Worm (Caenorhabditis elegans) whole organism, L2 larva: ENCODE results near the gene F19B10.5.

ENCODE experiments used
- C34F6.9 ChIP-seq: fragments of 150-350 bp; optimal IDR thresholded peaks from 2 replicates; lab custom pipeline; 2014; ENCODE audit warnings: missing biosample characterization, missing genetic modification characterization
- F13H6.1 ChIP-seq: sonication (generic microtip); optimal IDR thresholded peaks from 2 replicates; lab custom pipeline; 2016; ENCODE audit warnings: missing genetic modification characterization, missing compliant biosample characterization
- R02D3.7 ChIP-seq: fragments of 150-350 bp; optimal IDR thresholded peaks from 2 replicates; lab custom pipeline; 2014; ENCODE audit warnings: missing biosample characterization, missing genetic modification characterization
- Y55F3AM.14 ChIP-seq: fragments of 200-800 bp; sonication (Bioruptor generic); optimal IDR thresholded peaks from 2 replicates; lab custom pipeline; 2018; ENCODE audit warnings: mild to moderate bottlenecking, missing genetic modification characterization, missing compliant biosample characterization
- alr-1 ChIP-seq: fragments of 150-350 bp; optimal IDR thresholded peaks from 2 replicates; lab custom pipeline; 2014; ENCODE audit warnings: missing biosample characterization, missing genetic modification characterization
- blmp-1 ChIP-seq: sonication (generic microtip); optimal IDR thresholded peaks from 2 replicates; lab custom pipeline; 2017; ENCODE audit warnings: missing genetic modification characterization, mild to moderate bottlenecking, missing compliant biosample characterization, antibody characterized with exemption, moderate library complexity; ENCODE audit not compliant: insufficient read depth
- ceh-16 ChIP-seq: fragments of 150-350 bp; optimal IDR thresholded peaks from 2 replicates; lab custom pipeline; 2014; ENCODE audit warnings: missing biosample characterization, missing genetic modification characterization
- ceh-82 ChIP-seq: fragments of 150-350 bp; optimal IDR thresholded peaks from 2 replicates; lab custom pipeline; 2014; ENCODE audit warnings: missing biosample characterization, missing genetic modification characterization
- crh-2 ChIP-seq: sonication (generic microtip); optimal IDR thresholded peaks from 2 replicates; lab custom pipeline; 2017; ENCODE audit warnings: missing biosample characterization, missing genetic modification characterization
- dmd-4 ChIP-seq: sonication (generic microtip); optimal IDR thresholded peaks from 2 replicates; lab custom pipeline; 2017; ENCODE audit warnings: missing biosample characterization, missing genetic modification characterization
- egl-27 ChIP-seq: sonication (generic microtip); optimal IDR thresholded peaks from 3 replicates; lab custom pipeline; 2017; ENCODE audit warnings: missing biosample characterization, missing genetic modification reagents, missing genetic modification characterization
- elt-3 ChIP-seq: sonication (generic microtip); optimal IDR thresholded peaks from 2 replicates; lab custom pipeline; 2017; ENCODE audit warnings: missing biosample characterization, missing genetic modification characterization
- fos-1 ChIP-seq: fragments of 150-350 bp; optimal IDR thresholded peaks from 2 replicates; lab custom pipeline; 2014; ENCODE audit warnings: missing biosample characterization, missing genetic modification characterization
- gmeb-1 ChIP-seq: fragments of 150-350 bp; optimal IDR thresholded peaks from 2 replicates; lab custom pipeline; 2014; ENCODE audit warnings: missing biosample characterization, missing genetic modification characterization
- lsy-2 ChIP-seq, 2 experiments: fragments of 150-350 bp in 1 of 2; sonication (generic microtip) in 1 of 2; optimal IDR thresholded peaks; 2 replicates each; lab custom pipeline; 2014 to 2017; ENCODE audit warnings: missing biosample characterization in 2 of 2, missing genetic modification characterization in 2 of 2
- mdl-1 ChIP-seq, 2 experiments: fragments of 150-350 bp in 1 of 2; sonication (generic microtip) in 1 of 2; optimal IDR thresholded peaks; 2 replicates each; lab custom pipeline; 2017; ENCODE audit warnings: missing biosample characterization in 2 of 2, missing genetic modification characterization in 2 of 2
- nhr-10 ChIP-seq: sonication (generic microtip); optimal IDR thresholded peaks from 2 replicates; lab custom pipeline; 2017; ENCODE audit warnings: missing biosample characterization, missing genetic modification characterization
- nhr-11 ChIP-seq: fragments of 150-350 bp; optimal IDR thresholded peaks from 2 replicates; lab custom pipeline; 2014; ENCODE audit warnings: missing biosample characterization, missing genetic modification characterization
- nhr-12 ChIP-seq: fragments of 150-350 bp; optimal IDR thresholded peaks from 2 replicates; lab custom pipeline; 2014; ENCODE audit warnings: missing biosample characterization, missing genetic modification characterization
- nhr-129 ChIP-seq: fragments of 150-350 bp; optimal IDR thresholded peaks from 2 replicates; lab custom pipeline; 2014; ENCODE audit warnings: missing biosample characterization, missing genetic modification characterization
- nhr-21 ChIP-seq: fragments of 150-350 bp; optimal IDR thresholded peaks from 2 replicates; lab custom pipeline; 2014; ENCODE audit warnings: missing biosample characterization, missing genetic modification characterization
- nhr-23 ChIP-seq: fragments of 150-350 bp; optimal IDR thresholded peaks from 2 replicates; lab custom pipeline; 2014; ENCODE audit warnings: missing biosample characterization, missing genetic modification reagents, missing genetic modification characterization
- nhr-25 ChIP-seq: fragments of 150-350 bp; sonication (generic microtip); optimal IDR thresholded peaks from 3 replicates; lab custom pipeline; 2014; ENCODE audit warnings: missing biosample characterization, missing genetic modification characterization
- nhr-6 ChIP-seq: fragments of 150-350 bp; optimal IDR thresholded peaks from 2 replicates; lab custom pipeline; 2014; ENCODE audit warnings: missing biosample characterization, missing genetic modification characterization
- nhr-77 ChIP-seq: fragments of 150-350 bp; optimal IDR thresholded peaks from 2 replicates; lab custom pipeline; 2014; ENCODE audit warnings: missing biosample characterization, missing genetic modification characterization
- peb-1 ChIP-seq: fragments of 150-350 bp; optimal IDR thresholded peaks from 2 replicates; lab custom pipeline; 2014; ENCODE audit warnings: missing biosample characterization, missing genetic modification characterization
- skn-1 ChIP-seq: sonication (generic microtip); optimal IDR thresholded peaks from 2 replicates; lab custom pipeline; 2017; ENCODE audit warnings: missing biosample characterization, missing genetic modification characterization
- sma-3 ChIP-seq: sonication (generic microtip); optimal IDR thresholded peaks from 2 replicates; lab custom pipeline; 2016; ENCODE audit warnings: missing genetic modification reagents, missing genetic modification characterization, missing compliant biosample characterization
- unc-55 ChIP-seq: fragments of 150-350 bp; sonication (generic microtip); optimal IDR thresholded peaks from 3 replicates; lab custom pipeline; 2014; ENCODE audit warnings: missing biosample characterization, missing genetic modification reagents, missing genetic modification characterization
- zag-1 ChIP-seq: fragments of 150-350 bp; optimal IDR thresholded peaks from 2 replicates; lab custom pipeline; 2014; ENCODE audit warnings: missing biosample characterization, missing genetic modification characterization

The F19B10.5 gene

ce11 chrII:3670956-3671355 is 15.5 kb downstream of the F19B10.5 start, which contains the start of gene srx-98:
srx-98 (minus strand) TSS chrII:3671056.
- TF ChIP-seq C34F6.9 (tag; lab: Kevin White, UChicago), result no peak
- TF ChIP-seq nhr-23 (tag; lab: Kevin White, UChicago), result no peak
- TF ChIP-seq ceh-82 (tag; lab: Kevin White, UChicago), result no peak
- no peak for TF ChIP-seq ceh-16 (tag; lab: Kevin White, UChicago)
- TF ChIP-seq zag-1, result no peak
- no peak for TF ChIP-seq fos-1 (tag; lab: Kevin White, UChicago)
- TF ChIP-seq alr-1, result no peak
- TF ChIP-seq Y55F3AM.14 (GFP tag; lab: Kevin White, UChicago), result no peak
- no peak for TF ChIP-seq nhr-11 (tag; lab: Kevin White, UChicago)
- no peak for TF ChIP-seq nhr-77 (tag; lab: Kevin White, UChicago)
- TF ChIP-seq unc-55 (GFP tag; lab: Kevin White, UChicago), result no peak

DNA sequence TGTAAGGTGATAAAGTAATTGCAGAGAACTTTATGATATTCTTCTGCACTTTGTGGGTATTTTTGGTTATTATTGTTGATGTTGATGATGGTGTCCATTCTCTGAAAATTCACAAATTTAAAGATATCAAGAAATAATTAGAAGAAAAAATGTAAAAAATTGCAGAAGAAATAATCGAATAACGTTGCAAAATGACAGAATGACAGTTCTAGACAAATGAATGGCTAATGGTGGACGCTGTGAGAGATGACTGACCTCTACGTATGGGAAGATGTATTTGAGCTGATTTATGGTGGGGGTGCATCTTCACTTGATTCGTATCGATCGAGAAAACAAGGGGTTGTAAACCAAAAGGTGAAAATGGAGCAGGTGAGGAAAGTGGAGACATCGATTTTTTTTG is 18.0 kb downstream of the F19B10.5 start, which contains the start of gene sea-1:
Gene sea-1 (minus strand): TSS at position 101 of the 400 bp plus-strand sequence.
- no peak for TF ChIP-seq blmp-1 (tag; lab: Kevin White, UChicago)
- no peak for TF ChIP-seq C34F6.9 (tag; lab: Kevin White, UChicago)
- TF ChIP-seq dmd-4, result no peak
- TF ChIP-seq skn-1 (tag; lab: Kevin White, UChicago), result no peak
- TF ChIP-seq nhr-10, result no peak
- no peak for TF ChIP-seq nhr-6 (tag; lab: Kevin White, UChicago)
- TF ChIP-seq crh-2 (tag; lab: Kevin White, UChicago), result no peak
- TF ChIP-seq ceh-82 (tag; lab: Kevin White, UChicago), result no peak
- TF ChIP-seq nhr-11 (tag; lab: Kevin White, UChicago), result no peak
- TF ChIP-seq R02D3.7 (tag; lab: Kevin White, UChicago), result no peak
- no peak for TF ChIP-seq peb-1 (tag; lab: Kevin White, UChicago)
- TF ChIP-seq F13H6.1 (tag; lab: Kevin White, UChicago), result no peak
- TF ChIP-seq mdl-1 (tag; optimal IDR thresholded peaks at IDR 0.05; lab: Kevin White, UChicago), result no peak
- TF ChIP-seq egl-27 (tag; lab: Kevin White, UChicago), result no peak
- TF ChIP-seq nhr-12, result no peak
- no peak for TF ChIP-seq nhr-21 (tag; lab: Kevin White, UChicago)
- no peak for TF ChIP-seq gmeb-1 (tag; lab: Kevin White, UChicago)

ce11 chrII:3675176-3675575 is 19.7 kb downstream of the F19B10.5 start, which contains the start of gene F19B10.2:
F19B10.2 (plus strand) TSS chrII:3675476.
- TF ChIP-seq nhr-25, result no peak
- TF ChIP-seq nhr-129 (tag; lab: Kevin White, UChicago), result no peak
- no peak for TF ChIP-seq lsy-2 (tag; optimal IDR thresholded peaks at IDR 0.05; lab: Kevin White, UChicago)

DNA sequence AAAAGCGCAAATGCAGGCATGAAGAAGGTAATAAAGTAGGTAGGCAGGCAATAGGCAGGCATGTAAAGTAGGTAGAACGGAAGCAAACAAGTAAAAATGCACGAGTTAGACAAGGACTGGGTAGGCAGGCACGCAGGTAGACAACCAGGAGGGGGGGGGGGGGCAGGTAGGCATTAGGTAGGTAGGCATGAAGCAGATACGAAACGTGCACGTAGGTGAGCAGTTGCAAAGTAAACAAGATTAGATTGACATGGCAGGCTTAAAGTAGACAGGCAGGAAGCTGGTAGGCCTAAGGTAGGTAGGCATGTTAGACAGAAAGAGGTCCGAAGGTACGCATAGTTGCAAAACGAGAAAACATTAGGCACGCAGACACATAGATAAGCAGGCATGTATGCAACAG is 23.5 kb downstream of the F19B10.5 start:
- TF ChIP-seq elt-3 (tag; lab: Kevin White, UChicago) (no peak), nhr-129 (tag; lab: Kevin White, UChicago) (no peak)

ce11 chrII:3680366-3680765 is 24.9 kb downstream of the F19B10.5 start:
- TF ChIP-seq skn-1 (tag; lab: Kevin White, UChicago), result no peak
- TF ChIP-seq, all 48 proteins: peak for 0

ce11 chrII:3681365-3682083 is 26.0 kb downstream of the F19B10.5 start, which contains the start of gene F19B10.10:
F19B10.10 (minus strand) TSS chrII:3681415.
- TF ChIP-seq zag-1, result no peak
- no peak for TF ChIP-seq mdl-1 (tag; optimal IDR thresholded peaks at IDR 0.05; lab: Kevin White, UChicago)
- TF ChIP-seq nhr-11 (tag; lab: Kevin White, UChicago), result no peak
- TF ChIP-seq alr-1, result no peak
- TF ChIP-seq sma-3, result no peak
- no peak for TF ChIP-seq nhr-12
- no peak for TF ChIP-seq ceh-82 (tag; lab: Kevin White, UChicago)
